Fruit fly (Drosophila melanogaster): ENCODE measurements around the gene CG32982.
A peak's percentile ranks its signal among the peaks of the same experiment; 100 is the strongest.

CG32982 gene

DNA sequence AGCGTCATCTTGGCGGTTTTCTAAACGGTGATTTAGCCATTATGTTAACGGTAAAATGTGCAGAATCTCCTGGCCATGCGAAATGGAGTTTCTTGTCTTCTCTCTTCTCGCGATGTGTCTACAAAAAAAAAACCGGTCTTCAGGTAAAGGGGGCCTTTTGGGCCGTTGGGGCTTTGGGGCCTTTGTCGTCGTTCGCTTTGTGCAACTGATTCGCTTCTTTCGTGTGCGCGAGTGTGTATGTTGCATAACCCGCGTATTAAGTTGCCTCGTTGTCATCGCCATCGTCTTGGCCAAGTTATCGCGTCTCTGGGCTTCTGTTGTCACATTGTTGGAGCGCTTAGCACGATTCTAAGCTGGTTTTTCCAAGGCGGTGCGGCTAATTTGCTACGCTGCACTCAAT lies 63.3 kb downstream of the CG32982 start:
- TF ChIP-seq CG4496 (GFP tag; IDR thresholded peaks at IDR 0.05) (0 out of 3 replicates have a peak, but pooled peaks have one; percentile 9), rn (GFP tag; IDR thresholded peaks at IDR 0.05) (no peak), EcR (GFP tag; optimal IDR thresholded peaks at IDR 0.05) (peak; percentile 15)

DNA sequence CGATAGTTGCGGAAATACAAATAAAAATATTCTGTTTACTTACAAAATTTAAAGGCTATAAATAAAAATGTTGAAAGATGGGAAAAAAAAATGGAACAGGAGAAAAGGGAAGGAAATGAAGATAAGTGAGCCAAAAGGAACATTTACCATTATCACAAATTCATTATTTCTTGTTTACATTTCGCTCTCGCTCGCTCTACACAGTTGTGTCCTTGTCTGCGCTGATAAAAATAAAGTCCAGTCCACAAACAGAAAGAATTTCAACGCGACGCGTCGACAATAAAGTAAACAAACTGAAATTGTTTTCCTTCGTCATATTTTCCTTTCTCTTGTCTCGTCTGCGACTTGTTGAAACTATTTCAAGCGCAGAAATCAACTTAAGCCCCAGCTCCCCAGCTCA lies 63.7 kb downstream of the CG32982 start:
- TF ChIP-seq Ets98B (GFP tag; IDR thresholded peaks at IDR 0.05) (no peak), CG13204 (GFP tag; optimal IDR thresholded peaks at IDR 0.05) (peak; percentile 10), Snoo (tag; optimal IDR thresholded peaks at IDR 0.05) (no peak), CG14655 (GFP tag; optimal IDR thresholded peaks at IDR 0.05) (peak; percentile 0), gl (tag; optimal IDR thresholded peaks at IDR 0.05) (peak; percentile 13), CG32121 (GFP tag; IDR thresholded peaks at IDR 0.05) (no peak), Pif1A (GFP tag; optimal IDR thresholded peaks at IDR 0.05) (no peak), D1 (tag; optimal IDR thresholded peaks at IDR 0.05) (no peak), CG8159 (tag; optimal IDR thresholded peaks at IDR 0.05) (peak; percentile 56)

DNA sequence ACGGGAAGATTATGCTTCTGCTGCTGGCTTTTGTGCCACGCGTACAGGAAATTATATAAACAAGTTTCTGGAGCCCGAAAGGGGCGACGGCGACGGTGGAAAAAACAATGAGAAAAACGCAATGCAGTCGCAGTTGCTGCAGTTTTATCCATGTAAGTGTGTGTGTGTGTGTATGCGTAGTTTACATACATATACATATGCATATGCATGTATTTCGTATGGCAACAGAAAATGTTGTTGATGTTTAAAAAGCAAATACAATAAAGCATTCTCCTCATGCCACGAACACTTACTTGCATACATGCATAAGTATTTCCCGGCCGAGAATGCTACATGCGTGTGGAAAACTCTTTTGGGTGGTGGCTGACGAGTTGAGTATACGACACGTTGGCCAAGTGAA lies 64.7 kb downstream of the CG32982 start:
- TF ChIP-seq CG8159 (tag; optimal IDR thresholded peaks at IDR 0.05) = peak; percentile 30
- TF ChIP-seq rn (GFP tag; IDR thresholded peaks at IDR 0.05) = no peak
- peak; percentile 41; the same call in 1 of the 3 replicates for TF ChIP-seq fd96Ca (GFP tag; IDR thresholded peaks at IDR 0.05)
- TF ChIP-seq Ets98B (GFP tag; IDR thresholded peaks at IDR 0.05) = peak; percentile 49
- TF ChIP-seq CG15710 (tag; optimal IDR thresholded peaks at IDR 0.05) = peak; percentile 41
- TF ChIP-seq CG34367 (tag; optimal IDR thresholded peaks at IDR 0.05) = peak; percentile 49
- TF ChIP-seq gl (tag; optimal IDR thresholded peaks at IDR 0.05) = peak; percentile 64
- TF ChIP-seq CG4496 (GFP tag; IDR thresholded peaks at IDR 0.05) = peak; percentile 62; the same call in 2 of the 3 replicates
- no peak for TF ChIP-seq CG17806 (tag; optimal IDR thresholded peaks at IDR 0.05)
- TF ChIP-seq Pif1A (GFP tag; optimal IDR thresholded peaks at IDR 0.05) = peak; percentile 60
- TF ChIP-seq D1 (tag; optimal IDR thresholded peaks at IDR 0.05) = peak; percentile 20
- TF ChIP-seq CG8301 (tag; optimal IDR thresholded peaks at IDR 0.05) = no peak
- TF ChIP-seq EcR (GFP tag; optimal IDR thresholded peaks at IDR 0.05) = peak; percentile 53
- TF ChIP-seq Pif1B (GFP tag; optimal IDR thresholded peaks at IDR 0.05) = peak; percentile 55
- TF ChIP-seq CG12605 (GFP tag; IDR thresholded peaks at IDR 0.05) = no peak
- peak; percentile 19 for TF ChIP-seq CG14655 (GFP tag; optimal IDR thresholded peaks at IDR 0.05)
- TF ChIP-seq CG32121 (GFP tag; IDR thresholded peaks at IDR 0.05) = peak; percentile 58; the same call in 1 of the 2 replicates
- TF ChIP-seq CG9948 (tag; optimal IDR thresholded peaks at IDR 0.05) = no peak
- no peak for TF ChIP-seq Snoo (tag; optimal IDR thresholded peaks at IDR 0.05)
- peak; percentile 61 for TF ChIP-seq CG13204 (GFP tag; optimal IDR thresholded peaks at IDR 0.05)

DNA sequence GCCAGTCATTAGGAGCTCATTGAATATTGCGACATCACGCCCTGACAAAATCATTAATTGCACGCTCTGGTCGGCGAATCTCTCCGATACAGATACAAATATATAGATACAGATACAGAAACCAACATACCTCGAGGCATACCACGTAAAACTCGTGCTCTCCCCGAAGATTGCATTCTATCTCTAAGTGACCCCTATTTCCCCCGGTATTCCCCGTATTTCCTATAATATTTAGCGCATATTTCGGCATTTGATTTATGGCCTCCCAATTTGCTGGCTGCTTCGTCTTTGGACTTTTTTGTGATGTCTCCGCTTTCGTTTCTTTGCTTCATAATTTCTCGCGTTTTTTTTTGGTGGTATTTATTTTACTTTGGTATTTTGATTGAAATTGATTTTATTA lies 66.8 kb downstream of the CG32982 start:
- TF ChIP-seq EcR (GFP tag; optimal IDR thresholded peaks at IDR 0.05) = no peak
- TF ChIP-seq CG32121 (GFP tag; IDR thresholded peaks at IDR 0.05) = no peak
- TF ChIP-seq gl (tag; optimal IDR thresholded peaks at IDR 0.05) = no peak
- TF ChIP-seq CG14655 (GFP tag; optimal IDR thresholded peaks at IDR 0.05) = no peak
- TF ChIP-seq Pif1A (GFP tag; optimal IDR thresholded peaks at IDR 0.05) = no peak
- TF ChIP-seq CG17806 (tag; optimal IDR thresholded peaks at IDR 0.05) = no peak
- TF ChIP-seq CG8301 (tag; optimal IDR thresholded peaks at IDR 0.05) = no peak
- TF ChIP-seq CG12605 (GFP tag; IDR thresholded peaks at IDR 0.05) = no peak
- TF ChIP-seq CG10348 (GFP tag; IDR thresholded peaks at IDR 0.05) = no peak
- no peak for TF ChIP-seq Ets98B (GFP tag; IDR thresholded peaks at IDR 0.05)
- no peak for TF ChIP-seq Snoo (tag; optimal IDR thresholded peaks at IDR 0.05)
- no peak for TF ChIP-seq CG15710 (tag; optimal IDR thresholded peaks at IDR 0.05)
- TF ChIP-seq CG9948 (tag; optimal IDR thresholded peaks at IDR 0.05) = no peak
- no peak for TF ChIP-seq rn (GFP tag; IDR thresholded peaks at IDR 0.05)
- TF ChIP-seq Pif1B (GFP tag; optimal IDR thresholded peaks at IDR 0.05) = no peak
- TF ChIP-seq fd96Ca (GFP tag; IDR thresholded peaks at IDR 0.05) = no peak

DNA sequence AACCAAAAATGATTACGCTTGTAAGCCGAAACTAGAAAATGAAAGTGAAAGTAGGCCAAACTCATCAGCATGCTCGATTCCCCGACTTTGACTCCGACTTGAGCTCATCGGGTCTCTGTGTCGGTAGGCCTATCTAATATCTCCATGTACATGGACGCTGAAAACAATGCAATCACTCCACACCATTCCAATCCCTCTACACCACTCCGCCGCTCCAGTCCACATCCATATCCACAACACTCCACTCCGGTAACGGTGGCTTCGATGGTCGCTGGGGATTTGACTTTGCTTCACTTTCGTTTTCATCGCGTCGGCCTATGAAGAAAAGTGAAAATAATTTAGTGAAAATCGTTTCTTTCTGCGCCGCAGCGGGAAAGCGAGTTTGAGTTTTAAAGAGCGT lies 68.1 kb downstream of the CG32982 start:
- TF ChIP-seq Ets98B (GFP tag; IDR thresholded peaks at IDR 0.05) (no peak), CG12605 (GFP tag; IDR thresholded peaks at IDR 0.05) (no peak), Pif1A (GFP tag; optimal IDR thresholded peaks at IDR 0.05) (no peak), gl (tag; optimal IDR thresholded peaks at IDR 0.05) (no peak), CG32121 (GFP tag; IDR thresholded peaks at IDR 0.05) (no peak), CG13204 (GFP tag; optimal IDR thresholded peaks at IDR 0.05) (no peak), CG15710 (tag; optimal IDR thresholded peaks at IDR 0.05) (no peak), CG9948 (tag; optimal IDR thresholded peaks at IDR 0.05) (no peak), D1 (tag; optimal IDR thresholded peaks at IDR 0.05) (no peak), CG10348 (GFP tag; IDR thresholded peaks at IDR 0.05) (no peak), Snoo (tag; optimal IDR thresholded peaks at IDR 0.05) (no peak), CG8159 (tag; optimal IDR thresholded peaks at IDR 0.05) (no peak), CG17806 (tag; optimal IDR thresholded peaks at IDR 0.05) (no peak), CG34367 (tag; optimal IDR thresholded peaks at IDR 0.05) (no peak), CG14655 (GFP tag; optimal IDR thresholded peaks at IDR 0.05) (no peak), fd96Ca (GFP tag; IDR thresholded peaks at IDR 0.05) (no peak), CG4496 (GFP tag; IDR thresholded peaks at IDR 0.05) (no peak), CG8301 (tag; optimal IDR thresholded peaks at IDR 0.05) (no peak), EcR (GFP tag; optimal IDR thresholded peaks at IDR 0.05) (no peak), Pif1B (GFP tag; optimal IDR thresholded peaks at IDR 0.05) (no peak)

DNA sequence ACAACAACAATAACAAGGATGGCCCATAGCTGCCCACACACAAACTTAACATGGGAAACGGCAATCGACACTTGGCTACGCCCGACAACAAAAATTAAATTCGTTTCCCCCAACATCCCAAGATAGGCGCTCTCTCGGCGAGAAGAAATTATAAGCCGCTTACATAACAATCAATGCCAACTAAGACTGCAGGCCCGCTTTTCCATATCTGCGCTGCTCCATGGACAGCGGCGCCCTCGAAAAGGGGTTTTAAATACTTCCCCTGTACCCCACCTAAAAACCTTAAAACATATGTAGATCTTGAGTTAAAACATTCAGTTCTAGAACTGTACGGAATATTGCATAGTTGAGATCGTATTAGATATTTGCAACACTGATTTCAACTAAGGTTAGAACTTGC lies 69.1 kb downstream of the CG32982 start:
- TF ChIP-seq Pif1A (GFP tag; optimal IDR thresholded peaks at IDR 0.05) = no peak
- TF ChIP-seq CG8301 (tag; optimal IDR thresholded peaks at IDR 0.05) = no peak
- no peak for TF ChIP-seq Snoo (tag; optimal IDR thresholded peaks at IDR 0.05)
- TF ChIP-seq CG14655 (GFP tag; optimal IDR thresholded peaks at IDR 0.05) = peak; percentile 19
- TF ChIP-seq gl (tag; optimal IDR thresholded peaks at IDR 0.05) = no peak
- TF ChIP-seq CG32121 (GFP tag; IDR thresholded peaks at IDR 0.05) = no peak
- TF ChIP-seq CG34367 (tag; optimal IDR thresholded peaks at IDR 0.05) = no peak
- TF ChIP-seq fd96Ca (GFP tag; IDR thresholded peaks at IDR 0.05) = no peak
